Fruit fly (Drosophila melanogaster) S2 (cell line): ENCODE data around the gene Eig71Eb.

Experiments used
- CG8478 ChIP-seq: fragments of >200 bp; optimal IDR thresholded peaks from 2 replicates; lab custom pipeline; 2018
- CTCF ChIP-seq, 2 experiments: fragments of >200 bp; optimal IDR thresholded peaks; 2 replicates each; lab custom pipeline; 2018

Gene Eig71Eb

dm6 chr3L:15660915-15661314, 11.2 kb downstream of the Eig71Eb start, which contains the start of the genes Eig71Ej and Eig71Ek:
Gene Eig71Ej (minus strand): TSS chr3L:15661015.
Gene Eig71Ek (plus strand): TSS chr3L:15661248.
- TF ChIP-seq CG8478: no peak
- TF ChIP-seq CTCF (optimal IDR thresholded peaks at IDR 0.05; lab: Kevin White, UChicago): no peak

- TF ChIP-seq CG8478: no peak
- TF ChIP-seq CTCF (optimal IDR thresholded peaks at IDR 0.05; lab: Kevin White, UChicago): no peak
Observed at dm6 chr3L:15661567-15661966, 11.8 kb downstream of the Eig71Eb start, which contains the start of gene CG43082. Gene CG43082 (plus strand): TSS chr3L:15661867.

DNA sequence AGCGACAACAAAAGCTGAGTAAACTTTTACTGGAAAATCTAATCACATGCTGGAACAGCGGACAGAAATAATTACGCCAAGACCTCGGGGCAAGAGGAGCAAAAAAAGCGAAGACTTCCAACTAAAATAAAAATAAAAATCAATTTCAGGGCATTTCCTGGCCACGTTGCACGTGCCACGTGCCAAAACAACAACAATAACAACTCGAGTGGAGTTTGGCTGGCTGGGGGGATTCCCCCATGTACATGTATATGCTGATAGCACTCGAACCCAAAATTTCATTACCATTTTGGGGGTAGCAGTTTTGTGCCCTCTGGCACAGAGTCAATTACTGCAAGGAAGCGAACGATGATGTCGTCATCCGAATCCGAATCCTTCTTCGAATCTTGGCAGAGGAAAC, 12.8 kb downstream of the Eig71Eb start:
- no peak for TF ChIP-seq CG8478
- TF ChIP-seq CTCF (optimal IDR thresholded peaks at IDR 0.05; lab: Kevin White, UChicago): no peak

- TF ChIP-seq CTCF (optimal IDR thresholded peaks at IDR 0.05; lab: Kevin White, UChicago) (no peak), CG8478 (no peak)
Observed at dm6 chr3L:15664199-15664794, 14.6 kb downstream of the Eig71Eb start.

- TF ChIP-seq CG8478: no peak
- no peak for TF ChIP-seq CTCF (optimal IDR thresholded peaks at IDR 0.05; lab: Kevin White, UChicago)
Observed at dm6 chr3L:15665741-15666140, 16.0 kb downstream of the Eig71Eb start.

- TF ChIP-seq CG8478 (no peak), CTCF (optimal IDR thresholded peaks at IDR 0.05; lab: Kevin White, UChicago) (no peak)
Observed at dm6 chr3L:15669939-15670338, 20.2 kb downstream of the Eig71Eb start.

dm6 chr3L:15670455-15670854, 20.7 kb downstream of the Eig71Eb start:
- TF ChIP-seq CG8478 (no peak), CTCF (optimal IDR thresholded peaks at IDR 0.05; lab: Kevin White, UChicago) (no peak)

- TF ChIP-seq CG8478 (no peak), CTCF (optimal IDR thresholded peaks at IDR 0.05; lab: Kevin White, UChicago) (no peak)
Observed at dm6 chr3L:15672800-15673199, 23.1 kb downstream of the Eig71Eb start.

DNA sequence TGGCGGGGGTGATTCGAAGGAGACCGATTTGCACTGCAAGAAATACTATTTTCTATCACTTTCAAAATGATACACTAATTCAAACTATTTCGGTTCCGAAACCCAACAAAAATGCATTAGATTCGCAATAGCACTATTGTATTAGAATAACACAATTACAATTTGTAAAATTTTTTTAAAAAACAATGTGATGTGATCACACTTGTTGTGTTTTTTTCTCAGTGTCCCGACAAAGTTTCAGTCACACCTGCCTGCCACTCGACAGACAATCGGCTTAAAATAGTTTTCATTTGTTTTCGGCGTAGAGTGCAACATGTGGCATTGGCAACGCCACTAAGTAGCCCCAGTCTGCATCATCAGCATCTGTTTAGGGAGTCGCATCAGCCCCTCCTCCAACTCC, 25.4 kb downstream of the Eig71Eb start:
- no peak for TF ChIP-seq CG8478
- no peak for TF ChIP-seq CTCF (optimal IDR thresholded peaks at IDR 0.05; lab: Kevin White, UChicago)

dm6 chr3L:15677662-15678061, 27.9 kb downstream of the Eig71Eb start:
- TF ChIP-seq CTCF (optimal IDR thresholded peaks at IDR 0.05; lab: Kevin White, UChicago) (no peak), CG8478 (no peak)

DNA sequence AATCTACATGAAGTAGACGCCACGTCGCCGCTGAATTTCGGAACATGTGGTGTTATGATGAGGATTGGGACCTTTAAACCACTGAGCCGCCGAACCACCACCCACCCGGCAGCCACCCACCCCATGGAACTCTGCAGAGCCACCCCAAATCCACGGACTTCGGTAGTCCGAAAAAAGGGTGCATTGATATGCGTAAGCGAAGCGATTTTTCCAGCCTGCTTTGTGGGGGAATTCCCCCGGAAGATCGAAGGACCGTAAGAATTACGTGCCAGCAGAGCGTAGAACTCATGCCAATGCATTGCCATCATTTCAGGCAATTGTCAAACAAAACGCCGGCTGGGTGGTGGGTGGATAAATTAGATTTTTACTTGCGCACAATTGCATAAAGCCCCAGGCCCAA, 28.5 kb downstream of the Eig71Eb start:
- TF ChIP-seq CG8478 (no peak), CTCF (optimal IDR thresholded peaks at IDR 0.05; lab: Kevin White, UChicago) (no peak)

dm6 chr3L:15679420-15679819, 29.7 kb downstream of the Eig71Eb start, which contains the start of gene CG7304:
Gene CG7304 (plus strand): TSS chr3L:15679720.
- no peak for TF ChIP-seq CG8478
- no peak for TF ChIP-seq CTCF (optimal IDR thresholded peaks at IDR 0.05; lab: Kevin White, UChicago)

DNA sequence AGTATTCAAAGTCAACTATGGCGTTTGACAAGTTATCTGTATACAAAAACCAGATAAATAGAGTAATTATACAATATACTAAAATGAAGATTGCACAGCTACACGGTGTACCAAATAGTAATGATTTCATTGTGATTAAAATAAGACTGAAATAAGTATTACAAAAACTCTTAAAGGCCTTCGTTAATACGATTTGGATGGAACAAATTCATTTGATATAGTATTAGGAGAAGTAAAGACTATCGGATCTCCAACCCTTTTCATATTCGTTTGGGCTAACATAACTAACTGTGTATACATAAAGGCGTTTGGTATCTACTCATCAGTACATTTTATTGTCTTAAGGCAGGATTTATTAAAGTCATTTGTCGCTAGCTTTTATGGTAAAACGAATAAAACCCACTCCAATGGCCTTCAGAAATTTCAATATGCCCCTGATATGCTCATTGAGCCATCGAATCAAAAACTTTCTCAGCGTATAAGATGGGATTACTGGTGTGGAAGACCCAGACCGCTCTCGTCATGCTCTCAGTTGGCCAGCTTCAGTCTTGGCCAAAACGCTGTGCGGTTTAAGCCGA, 33.7 kb downstream of the Eig71Eb start, which contains the start of the genes CG7579 and Pgant8:
Gene CG7579 (minus strand): TSS at position 101 of the 578 bp plus-strand sequence.
Gene Pgant8 (plus strand): TSS at position 528 of the 578 bp plus-strand sequence.
- no peak for TF ChIP-seq CTCF (optimal IDR thresholded peaks at IDR 0.05; lab: Kevin White, UChicago)
- TF ChIP-seq CG8478: no peak

dm6 chr3L:15684017-15684416, 34.3 kb downstream of the Eig71Eb start:
- TF ChIP-seq CTCF (optimal IDR thresholded peaks at IDR 0.05; lab: Kevin White, UChicago): no peak
- TF ChIP-seq CG8478: no peak

DNA sequence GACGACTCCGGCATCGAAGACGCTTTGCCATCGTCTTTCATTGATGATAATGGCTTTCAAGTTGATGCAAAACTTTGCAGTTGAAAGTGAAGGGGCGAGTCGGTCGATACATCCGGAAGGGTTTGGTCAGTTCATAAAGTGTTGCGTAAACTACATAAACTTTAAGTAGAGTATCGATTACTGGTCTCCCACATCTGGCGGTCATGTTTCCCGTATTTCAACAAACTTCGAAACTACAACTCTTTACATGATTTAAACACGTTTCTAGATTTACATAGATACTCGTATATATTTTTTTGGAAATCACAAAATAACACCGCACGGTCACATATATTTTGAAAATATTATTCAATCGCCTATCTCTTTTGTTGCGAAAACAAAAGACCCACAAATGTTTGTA, 38.1 kb downstream of the Eig71Eb start, which contains the start of gene CG34452:
Gene CG34452 (minus strand): TSS at position 101 of the 400 bp plus-strand sequence.
- TF ChIP-seq CTCF (optimal IDR thresholded peaks at IDR 0.05; lab: Kevin White, UChicago) (no peak), CG8478 (no peak)

dm6 chr3L:15689518-15689917, 39.8 kb downstream of the Eig71Eb start:
- TF ChIP-seq CTCF (optimal IDR thresholded peaks at IDR 0.05; lab: Kevin White, UChicago) (no peak), CG8478 (no peak)
